Fruit fly (Drosophila melanogaster) whole organism, embryonic: ENCODE results near the gene Pcyt1.
A peak's percentile ranks its signal among the peaks of the same experiment; 100 is the strongest.

Experiments
- ATbp ChIP-seq: fragments of 200-800 bp; sonication (Bioruptor generic); optimal IDR thresholded peaks from 2 replicates; lab custom pipeline; 2017; ENCODE audit warnings: missing biosample characterization, mild to moderate bottlenecking, missing genetic modification characterization, missing genetic modification reagents
- CG1233 ChIP-seq: fragments of 200-800 bp; sonication (Bioruptor generic); optimal IDR thresholded peaks from 4 replicates; lab custom pipeline; 2018; ENCODE audit warnings: missing biosample characterization, mild to moderate bottlenecking, missing genetic modification characterization
- CG12391 ChIP-seq: fragments of 200-800 bp; sonication (Bioruptor generic); optimal IDR thresholded peaks from 3 replicates; lab custom pipeline; 2018; ENCODE audit warnings: missing biosample characterization, mild to moderate bottlenecking, missing genetic modification characterization, moderate library complexity
- CG13296 ChIP-seq: fragments of 200-800 bp; sonication (Bioruptor generic); optimal IDR thresholded peaks from 3 replicates; lab custom pipeline; 2018; ENCODE audit warnings: missing biosample characterization, mild to moderate bottlenecking, missing genetic modification characterization
- CG13894 ChIP-seq: fragments of 200-800 bp; sonication (Bioruptor generic); optimal IDR thresholded peaks from 3 replicates; lab custom pipeline; 2018; ENCODE audit warnings: missing biosample characterization, mild to moderate bottlenecking, missing genetic modification characterization, moderate library complexity
- CG15479 ChIP-seq: fragments of 200-800 bp; sonication (Bioruptor generic); optimal IDR thresholded peaks from 3 replicates; lab custom pipeline; 2019; ENCODE audit warnings: missing biosample characterization, mild to moderate bottlenecking, missing genetic modification characterization, moderate library complexity
- CG17802 ChIP-seq: fragments of 200-800 bp; sonication (Bioruptor generic); optimal IDR thresholded peaks from 2 replicates; lab custom pipeline; 2018; ENCODE audit warnings: missing biosample characterization, mild to moderate bottlenecking, missing genetic modification characterization, moderate library complexity
- CG17912 ChIP-seq: fragments of 200-800 bp; sonication (Bioruptor generic); optimal IDR thresholded peaks from 2 replicates; lab custom pipeline; 2018; ENCODE audit warnings: missing biosample characterization, mild to moderate bottlenecking, missing genetic modification characterization
- CG2199 ChIP-seq: fragments of 200-800 bp; sonication (Bioruptor generic); IDR thresholded peaks from 3 replicates; pipeline ENCODE4 v1.3.6; 2022; ENCODE audit warnings: missing biosample characterization, missing genetic modification characterization
- CG2202 ChIP-seq: fragments of 200-800 bp; sonication (Bioruptor generic); optimal IDR thresholded peaks from 2 replicates; lab custom pipeline; 2018; ENCODE audit warnings: missing biosample characterization, mild to moderate bottlenecking, missing genetic modification characterization
- CG2712 ChIP-seq: fragments of 200-800 bp; optimal IDR thresholded peaks from 3 replicates; lab custom pipeline; 2019; ENCODE audit warnings: missing biosample characterization, mild to moderate bottlenecking, missing genetic modification characterization, moderate library complexity
- CG32767 ChIP-seq: fragments of 200-800 bp; sonication (Bioruptor generic); IDR thresholded peaks from 2 replicates; pipeline ENCODE4 v1.3.6; 2022; ENCODE audit warnings: missing biosample characterization, missing genetic modification characterization
- CG3847 ChIP-seq: fragments of 200-800 bp; sonication (Bioruptor generic); IDR thresholded peaks from 2 replicates; pipeline ENCODE4 v1.3.6; 2022; ENCODE audit warnings: missing biosample characterization, missing genetic modification characterization
- CG4282 ChIP-seq: fragments of 200-800 bp; sonication (Bioruptor generic); optimal IDR thresholded peaks from 2 replicates; lab custom pipeline; 2016; ENCODE audit warnings: missing biosample characterization, missing genetic modification characterization
- CG4360 ChIP-seq: fragments of 200-800 bp; sonication (Bioruptor generic); IDR thresholded peaks from 2 replicates; pipeline ENCODE4 v1.3.6; 2022; ENCODE audit warnings: missing biosample characterization, missing genetic modification characterization
- CG43689 ChIP-seq: fragments of 200-800 bp; sonication (Bioruptor generic); IDR thresholded peaks from 2 replicates; pipeline ENCODE4 v1.3.6; 2022; ENCODE audit warnings: missing biosample characterization, missing genetic modification characterization
- CG6254 ChIP-seq: fragments of 200-800 bp; sonication (Bioruptor generic); optimal IDR thresholded peaks from 3 replicates; lab custom pipeline; 2017; ENCODE audit warnings: mild to moderate bottlenecking, missing biosample characterization, missing genetic modification reagents, missing genetic modification characterization
- CG6791 ChIP-seq: fragments of 200-800 bp; sonication (Bioruptor generic); IDR thresholded peaks from 3 replicates; pipeline ENCODE4 v1.3.6; 2022; ENCODE audit warnings: missing biosample characterization, missing genetic modification characterization; ENCODE audit not compliant: partially characterized antibody
- CG7987 ChIP-seq: fragments of 200-800 bp; sonication (Bioruptor generic); optimal IDR thresholded peaks from 2 replicates; lab custom pipeline; 2018; ENCODE audit warnings: missing biosample characterization, mild to moderate bottlenecking, missing genetic modification characterization, moderate library complexity
- CG8290 ChIP-seq, 3 experiments: fragments of 200-800 bp; sonication (Bioruptor generic); optimal IDR thresholded peaks; 2 replicates each; lab custom pipeline; 2016 to 2019; ENCODE audit warnings: missing biosample characterization in 3 of 3, missing genetic modification characterization in 3 of 3, mild to moderate bottlenecking in 2 of 3, moderate library complexity in 1 of 3
- CHES-1-like ChIP-seq: fragments of 200-800 bp; sonication (Bioruptor generic); optimal IDR thresholded peaks from 2 replicates; lab custom pipeline; 2016; ENCODE audit warnings: missing biosample characterization, missing genetic modification characterization
- Dip2 ChIP-seq: fragments of 200-800 bp; sonication (Bioruptor generic); IDR thresholded peaks from 2 replicates; pipeline ENCODE4 v1.3.6; 2022; ENCODE audit warnings: missing biosample characterization, missing genetic modification characterization
- Drgx ChIP-seq: fragments of 200-800 bp; sonication (Bioruptor generic); IDR thresholded peaks from 2 replicates; pipeline ENCODE4 v1.3.6; 2022; ENCODE audit warnings: missing biosample characterization, missing genetic modification characterization
- Ets65A ChIP-seq: fragments of 200-800 bp; sonication (Bioruptor generic); peaks from one replicate; lab custom pipeline; 2016; ENCODE audit warnings: missing biosample characterization, missing genetic modification characterization
- Ets97D ChIP-seq: fragments of 200-800 bp; sonication (Bioruptor generic); optimal IDR thresholded peaks from 3 replicates; lab custom pipeline; 2016; ENCODE audit warnings: missing biosample characterization, missing genetic modification characterization
- Fer2 ChIP-seq: fragments of 200-800 bp; sonication (Bioruptor generic); optimal IDR thresholded peaks from 2 replicates; lab custom pipeline; 2018; ENCODE audit warnings: missing biosample characterization, mild to moderate bottlenecking, missing genetic modification characterization, moderate library complexity
- HLH54F ChIP-seq: fragments of 200-800 bp; sonication (Bioruptor generic); optimal IDR thresholded peaks from 3 replicates; lab custom pipeline; 2016; ENCODE audit warnings: missing biosample characterization, missing genetic modification characterization
- Hand ChIP-seq: fragments of 200-800 bp; sonication (Bioruptor generic); optimal IDR thresholded peaks from 2 replicates; lab custom pipeline; 2017; ENCODE audit warnings: mild to moderate bottlenecking, missing biosample characterization, missing genetic modification reagents, missing genetic modification characterization
- HmgZ ChIP-seq: fragments of 200-800 bp; sonication (Bioruptor generic); optimal IDR thresholded peaks from 2 replicates; lab custom pipeline; 2018; ENCODE audit warnings: missing biosample characterization, mild to moderate bottlenecking, missing genetic modification characterization
- Lhr ChIP-seq: fragments of 200-800 bp; sonication (Bioruptor generic); optimal IDR thresholded peaks from 3 replicates; lab custom pipeline; 2017; ENCODE audit warnings: mild to moderate bottlenecking, missing biosample characterization, missing genetic modification reagents, missing genetic modification characterization
- MTF-1 ChIP-seq: fragments of 200-800 bp; sonication (Bioruptor generic); optimal IDR thresholded peaks from 2 replicates; lab custom pipeline; 2018; ENCODE audit warnings: missing biosample characterization, mild to moderate bottlenecking, missing genetic modification characterization, borderline replicate concordance
- NFAT ChIP-seq: fragments of 200-800 bp; sonication (Bioruptor generic); IDR thresholded peaks from 2 replicates; pipeline ENCODE4 v1.3.6; 2022; ENCODE audit warnings: missing biosample characterization, missing genetic modification characterization
- Poxn ChIP-seq: fragments of 200-800 bp; sonication (Bioruptor generic); IDR thresholded peaks from 2 replicates; pipeline ENCODE4 v1.3.6; 2022; ENCODE audit warnings: missing biosample characterization, missing genetic modification characterization
- Sry-β ChIP-seq: fragments of 200-800 bp; sonication (Bioruptor generic); optimal IDR thresholded peaks from 2 replicates; lab custom pipeline; 2018; ENCODE audit warnings: missing biosample characterization, mild to moderate bottlenecking, missing genetic modification characterization, moderate library complexity
- YL-1 ChIP-seq: fragments of 200-800 bp; sonication (Bioruptor generic); optimal IDR thresholded peaks from 3 replicates; lab custom pipeline; 2017; ENCODE audit warnings: missing biosample characterization, mild to moderate bottlenecking, missing genetic modification characterization
- amos ChIP-seq: fragments of 200-800 bp; sonication (Bioruptor generic); IDR thresholded peaks from 2 replicates; pipeline ENCODE4 v1.3.6; 2022; ENCODE audit warnings: missing biosample characterization, missing genetic modification characterization; ENCODE audit not compliant: partially characterized antibody
- aop ChIP-seq: fragments of 200-800 bp; sonication (Bioruptor generic); IDR thresholded peaks from 2 replicates; pipeline ENCODE4 v1.3.6; 2022; ENCODE audit warnings: missing biosample characterization, missing genetic modification characterization
- ase ChIP-seq: fragments of 200-800 bp; sonication (Bioruptor generic); IDR thresholded peaks from 3 replicates; pipeline ENCODE4 v1.3.6; 2022; ENCODE audit warnings: missing biosample characterization, missing genetic modification characterization
- cas ChIP-seq: fragments of 200-800 bp; sonication (Bioruptor generic); IDR thresholded peaks from 2 replicates; pipeline ENCODE4 v1.3.6; 2022; ENCODE audit warnings: missing biosample characterization, missing genetic modification characterization
- cg ChIP-seq: fragments of 200-800 bp; sonication (Bioruptor generic); optimal IDR thresholded peaks from 3 replicates; lab custom pipeline; 2019; ENCODE audit warnings: missing biosample characterization, mild to moderate bottlenecking, missing genetic modification characterization, moderate library complexity
- chn ChIP-seq: fragments of 200-800 bp; sonication (Bioruptor generic); optimal IDR thresholded peaks from 2 replicates; lab custom pipeline; 2016; ENCODE audit warnings: missing biosample characterization, missing genetic modification characterization
- crol ChIP-seq: fragments of 200-800 bp; sonication (Bioruptor generic); IDR thresholded peaks from 2 replicates; pipeline ENCODE4 v1.3.6; 2022; ENCODE audit warnings: missing biosample characterization, missing genetic modification characterization
- crp ChIP-seq, 2 experiments: fragments of 200-800 bp; sonication (Bioruptor generic); optimal IDR thresholded peaks; 2 replicates in 1 of 2; 3 replicates in 1 of 2; lab custom pipeline; 2017; ENCODE audit warnings: missing biosample characterization in 2 of 2, missing genetic modification characterization in 2 of 2, mild to moderate bottlenecking in 1 of 2, moderate library complexity in 1 of 2
- dmrt99B ChIP-seq: fragments of 200-800 bp; sonication (Bioruptor generic); optimal IDR thresholded peaks from 2 replicates; lab custom pipeline; 2018; ENCODE audit warnings: missing biosample characterization, mild to moderate bottlenecking, missing genetic modification characterization, moderate library complexity
- hbn ChIP-seq: fragments of 200-800 bp; sonication (Bioruptor generic); IDR thresholded peaks from 2 replicates; pipeline ENCODE4 v1.3.6; 2022; ENCODE audit warnings: missing biosample characterization, missing genetic modification characterization; ENCODE audit not compliant: partially characterized antibody
- kay ChIP-seq: fragments of 200-800 bp; sonication (Bioruptor generic); optimal IDR thresholded peaks from 2 replicates; lab custom pipeline; 2016; ENCODE audit warnings: missing biosample characterization, missing genetic modification characterization
- nmo ChIP-seq: fragments of 200-800 bp; sonication (Bioruptor generic); optimal IDR thresholded peaks from 2 replicates; lab custom pipeline; 2018; ENCODE audit warnings: missing biosample characterization, mild to moderate bottlenecking, missing genetic modification characterization, moderate library complexity
- sima ChIP-seq: fragments of 200-800 bp; sonication (Bioruptor generic); optimal IDR thresholded peaks from 2 replicates; lab custom pipeline; 2016; ENCODE audit warnings: missing biosample characterization, missing genetic modification characterization
- zen2 ChIP-seq: fragments of 200-800 bp; sonication (Bioruptor generic); IDR thresholded peaks from 3 replicates; pipeline ENCODE4 v1.3.6; 2022; ENCODE audit warnings: missing biosample characterization, missing genetic modification characterization; ENCODE audit not compliant: partially characterized antibody

Gene Pcyt1

dm6 chr3L:1548345-1548970, 2.6 kb downstream of the Pcyt1 start (continued):
- peak; percentile 20; the same call in 1 of the 2 replicates for TF ChIP-seq CG3847 (GFP tag; lab: Robert Waterston, UW)
- TF ChIP-seq CG4360 (GFP tag; lab: Robert Waterston, UW) = no peak
- TF ChIP-seq CG1233 (GFP tag; lab: Kevin White, UChicago) = peak; percentile 66
- TF ChIP-seq zen2 = no peak
- no peak for TF ChIP-seq CG7987
- TF ChIP-seq YL-1 = no peak
- TF ChIP-seq cas (GFP tag; lab: Robert Waterston, UW) = no peak
- peak; percentile 50 for TF ChIP-seq HLH54F (GFP tag; lab: Kevin White, UChicago)
- no peak for TF ChIP-seq crol (GFP tag; lab: Robert Waterston, UW)
- TF ChIP-seq CG2712 (tag; lab: Kevin White, UChicago) = peak; percentile 55
- TF ChIP-seq CG4282 (GFP tag; lab: Kevin White, UChicago) = no peak
- TF ChIP-seq CG17912 (GFP tag; lab: Kevin White, UChicago) = no peak
- no peak for TF ChIP-seq CG8290 (GFP tag; optimal IDR thresholded peaks at IDR 0.05; lab: Kevin White, UChicago)
- TF ChIP-seq CG8290 (tag; optimal IDR thresholded peaks at IDR 0.05; lab: Kevin White, UChicago) = no peak
- no peak for TF ChIP-seq CG43689 (GFP tag; lab: Robert Waterston, UW)
- peak; percentile 25 for TF ChIP-seq Fer2
- peak; percentile 54 for TF ChIP-seq CG12391
- no peak for TF ChIP-seq CG6791
- no peak for TF ChIP-seq CG2202 (tag; lab: Kevin White, UChicago)
- no peak for TF ChIP-seq Sry-β (GFP tag; lab: Kevin White, UChicago)
- TF ChIP-seq kay = peak; percentile 49
- no peak for TF ChIP-seq Lhr (GFP tag; lab: Kevin White, UChicago)
- TF ChIP-seq aop (GFP tag; lab: Robert Waterston, UW) = no peak
- peak; percentile 74 for TF ChIP-seq CG13296 (GFP tag; lab: Kevin White, UChicago)
- peak; percentile 25 for TF ChIP-seq HmgZ (tag; lab: Kevin White, UChicago)
- no peak for TF ChIP-seq CG17802 (tag; lab: Kevin White, UChicago)
- peak; percentile 21 for TF ChIP-seq MTF-1 (GFP tag; lab: Kevin White, UChicago)
- peak; percentile 60 for TF ChIP-seq nmo (GFP tag; lab: Kevin White, UChicago)
- TF ChIP-seq Hand (GFP tag; lab: Kevin White, UChicago) = peak; percentile 67
- TF ChIP-seq Ets65A (GFP tag; lab: Kevin White, UChicago) = peak; percentile 95
- TF ChIP-seq CG32767 (GFP tag; lab: Robert Waterston, UW) = no peak
- no peak for TF ChIP-seq ATbp (GFP tag; lab: Kevin White, UChicago)
- no peak for TF ChIP-seq CG15479 (GFP tag; lab: Kevin White, UChicago)
- TF ChIP-seq Ets97D (GFP tag; lab: Kevin White, UChicago) = no peak
- no peak for TF ChIP-seq cg (GFP tag; lab: Kevin White, UChicago)
- TF ChIP-seq CHES-1-like (GFP tag; lab: Kevin White, UChicago) = no peak
- TF ChIP-seq CG2199 (GFP tag; lab: Robert Waterston, UW) = no peak
- peak; percentile 66 for TF ChIP-seq dmrt99B (tag; lab: Kevin White, UChicago)
- TF ChIP-seq hbn = no peak
- no peak for TF ChIP-seq Dip2 (GFP tag; lab: Robert Waterston, UW)
- TF ChIP-seq CG6254 = no peak
- TF ChIP-seq crp (GFP tag; optimal IDR thresholded peaks at IDR 0.05; lab: Kevin White, UChicago) = no peak
- no peak for TF ChIP-seq sima (GFP tag; lab: Kevin White, UChicago)
- TF ChIP-seq ase (GFP tag; lab: Robert Waterston, UW) = no peak
- no peak for TF ChIP-seq Drgx (GFP tag; lab: Robert Waterston, UW)
- TF ChIP-seq Poxn (GFP tag; lab: Robert Waterston, UW) = no peak
- TF ChIP-seq amos (GFP tag; lab: Robert Waterston, UW) = no peak
- TF ChIP-seq CG13894 (tag; lab: Kevin White, UChicago) = peak; percentile 40
- peak; percentile 10; the same call in 1 of the 2 replicates for TF ChIP-seq NFAT (GFP tag; lab: Robert Waterston, UW)
- TF ChIP-seq chn (GFP tag; lab: Kevin White, UChicago) = no peak
